Worm (Caenorhabditis elegans) whole organism, L3 larva: ENCODE results near the gene lgc-53.

ENCODE experiments used
- R02D3.7 ChIP-seq: fragments of 150-350 bp; optimal IDR thresholded peaks from 2 replicates; lab custom pipeline; 2014; ENCODE audit warnings: missing biosample characterization, missing genetic modification characterization
- ZK546.5 ChIP-seq: sonication (generic microtip); optimal IDR thresholded peaks from 2 replicates; lab custom pipeline; 2017; ENCODE audit warnings: missing biosample characterization, missing genetic modification characterization
- aly-2 ChIP-seq: fragments of 150-350 bp; optimal IDR thresholded peaks from 2 replicates; lab custom pipeline; 2014; ENCODE audit warnings: missing biosample characterization, missing genetic modification characterization
- ama-1 ChIP-seq: fragments of 150-350 bp; optimal IDR thresholded peaks from 2 replicates; lab custom pipeline; 2018
- ceh-16 ChIP-seq: sonication (generic microtip); optimal IDR thresholded peaks from 2 replicates; lab custom pipeline; 2017; ENCODE audit warnings: missing biosample characterization, missing genetic modification characterization
- ceh-28 ChIP-seq: fragments of 150-350 bp; optimal IDR thresholded peaks from 2 replicates; lab custom pipeline; 2014; ENCODE audit warnings: missing biosample characterization, missing genetic modification reagents, missing genetic modification characterization
- ceh-82 ChIP-seq: fragments of 150-350 bp; optimal IDR thresholded peaks from 2 replicates; lab custom pipeline; 2014; ENCODE audit warnings: missing biosample characterization, missing genetic modification characterization
- ceh-9 ChIP-seq: sonication (generic microtip); optimal IDR thresholded peaks from 2 replicates; lab custom pipeline; 2018; ENCODE audit warnings: missing biosample characterization, missing genetic modification characterization
- daf-12 ChIP-seq: fragments of 150-350 bp; optimal IDR thresholded peaks from 2 replicates; lab custom pipeline; 2014; ENCODE audit warnings: missing biosample characterization, missing genetic modification reagents, missing genetic modification characterization
- egl-27 ChIP-seq: sonication (generic microtip); optimal IDR thresholded peaks from 4 replicates; lab custom pipeline; 2017; ENCODE audit warnings: missing biosample characterization, missing genetic modification reagents, missing genetic modification characterization
- egl-5 ChIP-seq: fragments of 150-350 bp; optimal IDR thresholded peaks from 2 replicates; lab custom pipeline; 2017; ENCODE audit warnings: missing biosample characterization, missing genetic modification reagents, missing genetic modification characterization, inconsistent platforms
- elt-1 ChIP-seq: fragments of 150-350 bp; optimal IDR thresholded peaks from 2 replicates; lab custom pipeline; 2014; ENCODE audit warnings: missing biosample characterization, missing genetic modification characterization
- elt-2 ChIP-seq: sonication (generic microtip); optimal IDR thresholded peaks from 2 replicates; lab custom pipeline; 2016; ENCODE audit warnings: missing genetic modification reagents, mild to moderate bottlenecking, missing genetic modification characterization, missing compliant biosample characterization
- elt-3 ChIP-seq, 3 experiments: fragments of 150-350 bp in 1 of 3; sonication (generic microtip) in 2 of 3; optimal IDR thresholded peaks; 2 replicates in 2 of 3; 4 replicates in 1 of 3; lab custom pipeline; 2014 to 2017; ENCODE audit warnings: missing biosample characterization in 3 of 3, missing genetic modification characterization in 3 of 3
- eor-1 ChIP-seq, 2 experiments: fragments of 150-350 bp; optimal IDR thresholded peaks; 2 replicates each; lab custom pipeline; 2014 to 2018; ENCODE audit warnings: missing biosample characterization in 2 of 2, missing genetic modification characterization in 2 of 2
- fkh-10 ChIP-seq: sonication (generic microtip); optimal IDR thresholded peaks from 2 replicates; lab custom pipeline; 2017; ENCODE audit warnings: missing biosample characterization, missing genetic modification reagents, missing genetic modification characterization
- fkh-2 ChIP-seq: fragments of 150-350 bp; optimal IDR thresholded peaks from 2 replicates; lab custom pipeline; 2014; ENCODE audit warnings: missing biosample characterization, missing genetic modification reagents, missing genetic modification characterization
- fos-1 ChIP-seq: fragments of 150-350 bp; optimal IDR thresholded peaks from 2 replicates; lab custom pipeline; 2014; ENCODE audit warnings: missing biosample characterization, missing genetic modification characterization
- hmg-11 ChIP-seq: sonication (generic microtip); optimal IDR thresholded peaks from 2 replicates; lab custom pipeline; 2016; ENCODE audit warnings: missing genetic modification characterization, missing compliant biosample characterization
- jun-1 ChIP-seq: fragments of 150-350 bp; optimal IDR thresholded peaks from 2 replicates; lab custom pipeline; 2014; ENCODE audit warnings: missing biosample characterization, missing genetic modification reagents, missing genetic modification characterization
- lin-15B ChIP-seq: fragments of 150-350 bp; optimal IDR thresholded peaks from 2 replicates; lab custom pipeline; 2014; ENCODE audit warnings: missing biosample characterization, missing genetic modification characterization
- lin-39 ChIP-seq: fragments of 150-350 bp; optimal IDR thresholded peaks from 2 replicates; lab custom pipeline; 2018; ENCODE audit warnings: missing biosample characterization, missing genetic modification reagents, missing genetic modification characterization
- lsy-12 ChIP-seq: sonication (generic microtip); optimal IDR thresholded peaks from 2 replicates; lab custom pipeline; 2016; ENCODE audit warnings: mild to moderate bottlenecking, missing genetic modification characterization, missing compliant biosample characterization
- mdl-1 ChIP-seq: fragments of 150-350 bp; optimal IDR thresholded peaks from 2 replicates; lab custom pipeline; 2014; ENCODE audit warnings: missing biosample characterization, missing genetic modification characterization
- mml-1 ChIP-seq: fragments of 150-350 bp; sonication (generic microtip); optimal IDR thresholded peaks from 3 replicates; lab custom pipeline; 2014; ENCODE audit warnings: missing biosample characterization, missing genetic modification characterization
- nfya-1 ChIP-seq: sonication (generic microtip); optimal IDR thresholded peaks from 2 replicates; lab custom pipeline; 2017; ENCODE audit warnings: missing genetic modification characterization, mild to moderate bottlenecking, missing compliant biosample characterization, antibody characterized with exemption, moderate library complexity; ENCODE audit not compliant: insufficient read depth
- nhr-11 ChIP-seq: fragments of 150-350 bp; optimal IDR thresholded peaks from 2 replicates; lab custom pipeline; 2014; ENCODE audit warnings: missing biosample characterization, missing genetic modification characterization
- nhr-12 ChIP-seq: fragments of 150-350 bp; optimal IDR thresholded peaks from 2 replicates; lab custom pipeline; 2014; ENCODE audit warnings: missing biosample characterization, missing genetic modification characterization
- nhr-23 ChIP-seq: fragments of 150-350 bp; optimal IDR thresholded peaks from 2 replicates; lab custom pipeline; 2014; ENCODE audit warnings: missing biosample characterization, missing genetic modification reagents, missing genetic modification characterization
- nhr-237 ChIP-seq: fragments of 150-350 bp; optimal IDR thresholded peaks from 2 replicates; lab custom pipeline; 2014; ENCODE audit warnings: missing biosample characterization, missing genetic modification characterization
- nhr-25 ChIP-seq: sonication (generic microtip); optimal IDR thresholded peaks from 2 replicates; lab custom pipeline; 2017; ENCODE audit warnings: missing biosample characterization, missing genetic modification characterization
- nhr-28 ChIP-seq: fragments of 150-350 bp; optimal IDR thresholded peaks from 2 replicates; lab custom pipeline; 2014; ENCODE audit warnings: missing biosample characterization, missing genetic modification characterization
- nhr-43 ChIP-seq: sonication (generic microtip); optimal IDR thresholded peaks from 2 replicates; lab custom pipeline; 2016; ENCODE audit warnings: mild to moderate bottlenecking, missing genetic modification characterization, missing compliant biosample characterization; ENCODE audit not compliant: poor library complexity, severe bottlenecking
- nhr-67 ChIP-seq: fragments of 150-350 bp; optimal IDR thresholded peaks from 2 replicates; lab custom pipeline; 2014; ENCODE audit warnings: missing biosample characterization, missing genetic modification characterization
- nhr-76 ChIP-seq: fragments of 150-350 bp; sonication (generic microtip); optimal IDR thresholded peaks from 5 replicates; lab custom pipeline; 2014; ENCODE audit warnings: missing biosample characterization, missing genetic modification characterization
- nhr-77 ChIP-seq: fragments of 150-350 bp; optimal IDR thresholded peaks from 2 replicates; lab custom pipeline; 2014; ENCODE audit warnings: missing biosample characterization, missing genetic modification characterization
- pha-4 ChIP-seq: fragments of 150-350 bp; optimal IDR thresholded peaks from 2 replicates; lab custom pipeline; 2014; ENCODE audit warnings: missing biosample characterization, missing genetic modification reagents, missing genetic modification characterization
- pqm-1 ChIP-seq: fragments of 150-350 bp; optimal IDR thresholded peaks from 2 replicates; lab custom pipeline; 2017; ENCODE audit warnings: missing biosample characterization, missing genetic modification characterization, inconsistent platforms
- sea-2 ChIP-seq: fragments of 150-350 bp; sonication (generic microtip); optimal IDR thresholded peaks from 4 replicates; lab custom pipeline; 2014; ENCODE audit warnings: missing biosample characterization, missing genetic modification reagents, missing genetic modification characterization
- skn-1 ChIP-seq: fragments of 150-350 bp; optimal IDR thresholded peaks from 2 replicates; lab custom pipeline; 2014; ENCODE audit warnings: missing biosample characterization, missing genetic modification characterization
- snpc-4 ChIP-seq: fragments of 150-350 bp; optimal IDR thresholded peaks from 2 replicates; lab custom pipeline; 2014; ENCODE audit warnings: missing biosample characterization, missing genetic modification characterization
- tbx-2 ChIP-seq: sonication (generic microtip); optimal IDR thresholded peaks from 2 replicates; lab custom pipeline; 2016; ENCODE audit warnings: mild to moderate bottlenecking, missing genetic modification characterization, missing compliant biosample characterization
- unc-39 ChIP-seq: sonication (generic microtip); optimal IDR thresholded peaks from 4 replicates; lab custom pipeline; 2017; ENCODE audit warnings: missing biosample characterization, missing genetic modification characterization
- unc-62 ChIP-seq: fragments of 150-350 bp; sonication (generic microtip); optimal IDR thresholded peaks from 4 replicates; lab custom pipeline; 2014; ENCODE audit warnings: missing biosample characterization, missing genetic modification reagents, missing genetic modification characterization
- zag-1 ChIP-seq: fragments of 150-350 bp; optimal IDR thresholded peaks from 2 replicates; lab custom pipeline; 2014; ENCODE audit warnings: missing biosample characterization, missing genetic modification characterization
- ztf-11 ChIP-seq: fragments of 150-350 bp; optimal IDR thresholded peaks from 2 replicates; lab custom pipeline; 2014; ENCODE audit warnings: missing biosample characterization, missing genetic modification characterization
- ztf-4 ChIP-seq: fragments of 150-350 bp; optimal IDR thresholded peaks from 2 replicates; lab custom pipeline; 2014; ENCODE audit warnings: missing biosample characterization, missing genetic modification characterization

lgc-53 gene

ce11 chrX:16724954-16725353, 13.5 kb downstream of the lgc-53 start:
- TF ChIP-seq nhr-43 (tag; lab: Kevin White, UChicago) (peak; percentile 29), nhr-28 (tag; lab: Kevin White, UChicago) (no peak), elt-2 (tag; lab: Kevin White, UChicago) (peak; percentile 66), fkh-2 (no peak), pha-4 (peak; percentile 38), elt-1 (tag; lab: Kevin White, UChicago) (no peak), lin-39 (tag; lab: Kevin White, UChicago) (no peak), zag-1 (tag; lab: Kevin White, UChicago) (no peak), unc-62 (GFP tag; lab: Kevin White, UChicago) (no peak), tbx-2 (tag; lab: Kevin White, UChicago) (no peak), jun-1 (tag; lab: Kevin White, UChicago) (no peak), mdl-1 (no peak), egl-5 (no peak), fos-1 (no peak), daf-12 (tag; lab: Kevin White, UChicago) (no peak), nhr-76 (tag; lab: Kevin White, UChicago) (no peak), elt-3 (tag; optimal IDR thresholded peaks at IDR 0.05; lab: Kevin White, UChicago) (no peak), ama-1 (no peak), unc-39 (no peak), lin-15B (tag; lab: Kevin White, UChicago) (no peak), nhr-77 (tag; lab: Kevin White, UChicago) (no peak), aly-2 (tag; lab: Kevin White, UChicago) (no peak), lsy-12 (tag; lab: Kevin White, UChicago) (no peak), mml-1 (no peak), nhr-237 (tag; lab: Kevin White, UChicago) (no peak), nhr-25 (tag; lab: Kevin White, UChicago) (no peak), snpc-4 (tag; lab: Kevin White, UChicago) (peak; percentile 6)
- TF ChIP-seq, all 47 proteins: peak for 4

- no peak for TF ChIP-seq mml-1
- TF ChIP-seq elt-2 (tag; lab: Kevin White, UChicago) = peak; percentile 93
- no peak for TF ChIP-seq ama-1
- TF ChIP-seq fos-1 = peak; percentile 50
- TF ChIP-seq ztf-4 = peak; percentile 11
- peak; percentile 81 for TF ChIP-seq pqm-1 (tag; lab: Kevin White, UChicago)
- TF ChIP-seq elt-3 (tag; optimal IDR thresholded peaks at IDR 0.05; lab: Kevin White, UChicago) = peak in 2 of 3 experiments; percentile 36 to 55
- peak; percentile 54 for TF ChIP-seq unc-62 (GFP tag; lab: Kevin White, UChicago)
- no peak for TF ChIP-seq nhr-12 (tag; lab: Kevin White, UChicago)
- TF ChIP-seq ceh-16 (tag; lab: Kevin White, UChicago) = no peak
- peak; percentile 85 for TF ChIP-seq nhr-23 (tag; lab: Kevin White, UChicago)
- TF ChIP-seq lin-39 (tag; lab: Kevin White, UChicago) = peak; percentile 91
- TF ChIP-seq R02D3.7 (tag; lab: Kevin White, UChicago) = peak; percentile 63
- peak; percentile 50 for TF ChIP-seq elt-1 (tag; lab: Kevin White, UChicago)
- peak; percentile 75 for TF ChIP-seq egl-27 (tag; lab: Kevin White, UChicago)
- TF ChIP-seq nhr-67 (tag; lab: Kevin White, UChicago) = no peak
- peak; percentile 97 for TF ChIP-seq jun-1 (tag; lab: Kevin White, UChicago)
- no peak for TF ChIP-seq nhr-76 (tag; lab: Kevin White, UChicago)
- TF ChIP-seq fkh-10 = peak; percentile 46
- peak; percentile 97 for TF ChIP-seq hmg-11 (tag; lab: Kevin White, UChicago)
- no peak for TF ChIP-seq nhr-77 (tag; lab: Kevin White, UChicago)
- TF ChIP-seq snpc-4 (tag; lab: Kevin White, UChicago) = peak; percentile 71
- peak; percentile 62 for TF ChIP-seq skn-1
- TF ChIP-seq aly-2 (tag; lab: Kevin White, UChicago) = no peak
- peak; percentile 94 for TF ChIP-seq nhr-25 (tag; lab: Kevin White, UChicago)
- TF ChIP-seq nhr-28 (tag; lab: Kevin White, UChicago) = no peak
- TF ChIP-seq mdl-1 = peak; percentile 85
- peak; percentile 74 for TF ChIP-seq ceh-28 (tag; lab: Kevin White, UChicago)
- peak; percentile 83 for TF ChIP-seq lsy-12 (tag; lab: Kevin White, UChicago)
- no peak for TF ChIP-seq eor-1 (tag; optimal IDR thresholded peaks at IDR 0.05; lab: Kevin White, UChicago)
- TF ChIP-seq zag-1 (tag; lab: Kevin White, UChicago) = peak; percentile 42
- TF ChIP-seq egl-5 = peak; percentile 81
- TF ChIP-seq sea-2 (GFP tag; lab: Kevin White, UChicago) = no peak
- TF ChIP-seq fkh-2 = no peak
- peak; percentile 20 for TF ChIP-seq ceh-82 (tag; lab: Kevin White, UChicago)
- no peak for TF ChIP-seq ZK546.5 (tag; lab: Kevin White, UChicago)
- TF ChIP-seq lin-15B (tag; lab: Kevin White, UChicago) = peak; percentile 53
- no peak for TF ChIP-seq daf-12 (tag; lab: Kevin White, UChicago)
- peak; percentile 92 for TF ChIP-seq nfya-1 (tag; lab: Kevin White, UChicago)
- no peak for TF ChIP-seq nhr-237 (tag; lab: Kevin White, UChicago)
- TF ChIP-seq nhr-43 (tag; lab: Kevin White, UChicago) = peak; percentile 84
- no peak for TF ChIP-seq unc-39
- TF ChIP-seq pha-4 = peak; percentile 86
- no peak for TF ChIP-seq ceh-9 (tag; lab: Kevin White, UChicago)
- TF ChIP-seq ztf-11 (tag; lab: Kevin White, UChicago) = no peak
- peak; percentile 87 for TF ChIP-seq tbx-2 (tag; lab: Kevin White, UChicago)
- TF ChIP-seq nhr-11 (tag; lab: Kevin White, UChicago) = peak; percentile 91
Measured at ce11 chrX:16726879-16727278, 15.4 kb downstream of the lgc-53 start.
